Worm (Caenorhabditis elegans) whole organism, early embryonic: ENCODE results near the gene acc-1.

ENCODE experiments used
- ama-1 ChIP-seq: fragments of 150-350 bp; optimal IDR thresholded peaks from 2 replicates; lab custom pipeline; 2014
- ceh-13 ChIP-seq: fragments of 200-800 bp; sonication (Bioruptor generic); optimal IDR thresholded peaks from 2 replicates; lab custom pipeline; 2018; ENCODE audit warnings: mild to moderate bottlenecking, missing genetic modification characterization, missing compliant biosample characterization
- ceh-36 ChIP-seq: sonication (generic microtip); optimal IDR thresholded peaks from 2 replicates; lab custom pipeline; 2016; ENCODE audit warnings: missing genetic modification characterization, inconsistent platforms, missing compliant biosample characterization
- ets-7 ChIP-seq: sonication (generic microtip); optimal IDR thresholded peaks from 2 replicates; lab custom pipeline; 2016; ENCODE audit warnings: missing genotype, missing genetic modification characterization, missing compliant biosample characterization
- hnd-1 ChIP-seq: sonication (generic microtip); optimal IDR thresholded peaks from 2 replicates; lab custom pipeline; 2016; ENCODE audit warnings: missing genetic modification characterization, missing compliant biosample characterization
- pes-1 ChIP-seq: fragments of 200-800 bp; sonication (Bioruptor generic); IDR thresholded peaks from 2 replicates; pipeline ENCODE4 v1.3.6; 2022; ENCODE audit warnings: missing genetic modification reagents, missing genetic modification characterization, missing compliant biosample characterization
- tbx-37 ChIP-seq: fragments of 200-800 bp; sonication (Bioruptor generic); conservative IDR thresholded peaks from 2 replicates; pipeline ENCODE4 v1.3.6; 2022; ENCODE audit warnings: missing genetic modification reagents, missing genetic modification characterization, missing compliant biosample characterization

- TF ChIP-seq ama-1 (lab: Kevin White, UChicago) (no peak), pes-1 (GFP tag; lab: Robert Waterston, UW) (no peak), ceh-36 (no peak), tbx-37 (no peak), ceh-13 (GFP tag; lab: Kevin White, UChicago) (no peak), hnd-1 (no peak), ets-7 (tag; lab: Kevin White, UChicago) (no peak)
Measured at ce11 chrIV:9615511-9615910, 42.3 kb upstream of the acc-1 start.
